Worm (Caenorhabditis elegans): ENCODE data around the gene F33E11.3.

ce11 chrV:311485-312090 lies 7.1 kb upstream of the F33E11.3 start, which contains the start of gene phf-10:
- TF ChIP-seq nfya-2 (GFP tag; IDR thresholded peaks at IDR 0.05) (no peak), pha-4 (tag; optimal IDR thresholded peaks at IDR 0.05) (no peak), nhr-80 (tag; optimal IDR thresholded peaks at IDR 0.05) (no peak)
